Worm (Caenorhabditis elegans) whole organism, L1 larva: ENCODE measurements around the gene Y7A5A.20.

Experiments used
- blmp-1 ChIP-seq: fragments of 150-350 bp; optimal IDR thresholded peaks from 2 replicates; lab custom pipeline; 2014; ENCODE audit warnings: missing biosample characterization, missing genetic modification characterization
- egl-27 ChIP-seq, 2 experiments: fragments of 150-350 bp in 1 of 2; sonication (generic microtip); optimal IDR thresholded peaks; 3 replicates each; lab custom pipeline; 2017 to 2018; ENCODE audit warnings: missing biosample characterization in 2 of 2, missing genetic modification characterization in 2 of 2, missing genetic modification reagents in 2 of 2
- elt-2 ChIP-seq: sonication (generic microtip); optimal IDR thresholded peaks from 2 replicates; lab custom pipeline; 2016; ENCODE audit warnings: missing genetic modification characterization, mild to moderate bottlenecking, inconsistent platforms, missing compliant biosample characterization, missing genetic modification reagents
- nhr-28 ChIP-seq: fragments of 150-350 bp; optimal IDR thresholded peaks from 2 replicates; lab custom pipeline; 2014; ENCODE audit warnings: missing biosample characterization, missing genetic modification characterization
- nhr-90 ChIP-seq: sonication (generic microtip); optimal IDR thresholded peaks from 2 replicates; lab custom pipeline; 2016; ENCODE audit warnings: mild to moderate bottlenecking, missing genetic modification characterization, missing compliant biosample characterization; ENCODE audit not compliant: poor library complexity
- tlp-1 ChIP-seq: fragments of 150-350 bp; optimal IDR thresholded peaks from 2 replicates; lab custom pipeline; 2014; ENCODE audit warnings: missing biosample characterization, missing genetic modification characterization
- ztf-4 ChIP-seq: fragments of 150-350 bp; optimal IDR thresholded peaks from 2 replicates; lab custom pipeline; 2014; ENCODE audit warnings: missing biosample characterization, missing genetic modification characterization

DNA sequence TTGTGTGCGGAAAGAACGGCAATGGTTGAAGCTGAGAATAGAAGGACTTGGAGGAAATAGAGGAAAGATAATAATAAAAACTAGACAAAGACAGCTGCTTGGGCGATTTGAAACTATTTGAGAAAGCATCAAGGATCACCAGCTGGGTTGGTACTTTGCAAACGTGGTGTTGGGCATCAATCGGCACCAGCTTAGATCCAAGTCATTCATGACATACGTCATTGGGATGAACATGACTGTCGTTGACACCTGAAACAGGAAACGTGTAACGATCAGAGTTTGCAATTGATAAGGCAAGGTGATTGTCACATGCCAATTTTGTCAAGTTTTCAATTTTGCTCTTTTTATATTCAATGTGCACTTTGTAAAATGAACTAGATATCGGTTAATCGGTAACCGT is 14.3 kb downstream of the Y7A5A.20 start:
- TF ChIP-seq blmp-1 (no peak), nhr-90 (no peak), egl-27 (tag; optimal IDR thresholded peaks at IDR 0.05; lab: Kevin White, UChicago) (no peak), elt-2 (tag; lab: Kevin White, UChicago) (peak; percentile 67), ztf-4 (tag; lab: Kevin White, UChicago) (no peak), nhr-28 (tag; lab: Kevin White, UChicago) (no peak), tlp-1 (tag; lab: Kevin White, UChicago) (no peak)
